Fruit fly (Drosophila melanogaster) whole organism, prepupa: ENCODE measurements around the gene kon.

ENCODE experiments used
- CG11294 ChIP-seq: fragments of 200-800 bp; sonication (Bioruptor generic); IDR thresholded peaks from 2 replicates; pipeline ENCODE4 v1.3.6; 2022; ENCODE audit warnings: missing biosample characterization, missing genetic modification characterization
- CG11762 ChIP-seq: fragments of 200-800 bp; sonication (Bioruptor generic); optimal IDR thresholded peaks from 3 replicates; lab custom pipeline; 2016; ENCODE audit warnings: missing biosample characterization, missing genetic modification characterization; ENCODE audit not compliant: insufficient read depth
- CG15336 ChIP-seq: fragments of 200-800 bp; sonication (Bioruptor generic); IDR thresholded peaks from 2 replicates; pipeline ENCODE4 v1.3.6; 2022; ENCODE audit warnings: missing biosample characterization, missing genetic modification characterization
- CG16779 ChIP-seq: fragments of 200-800 bp; sonication (Bioruptor generic); optimal IDR thresholded peaks from 3 replicates; lab custom pipeline; 2017; ENCODE audit warnings: missing biosample characterization, mild to moderate bottlenecking, missing genetic modification characterization
- CG3032 ChIP-seq: fragments of 200-800 bp; optimal IDR thresholded peaks from 2 replicates; lab custom pipeline; 2019; ENCODE audit warnings: missing biosample characterization, mild to moderate bottlenecking, missing genetic modification characterization, moderate library complexity
- CG31627 ChIP-seq: fragments of 200-800 bp; sonication (Bioruptor generic); optimal IDR thresholded peaks from 3 replicates; lab custom pipeline; 2016; ENCODE audit warnings: missing biosample characterization, missing genetic modification characterization
- CG32006 ChIP-seq: fragments of 200-800 bp; sonication (Bioruptor generic); optimal IDR thresholded peaks from 3 replicates; lab custom pipeline; 2017; ENCODE audit warnings: missing biosample characterization, mild to moderate bottlenecking, missing genetic modification characterization
- CG34406 ChIP-seq: fragments of 200-800 bp; sonication (Bioruptor generic); optimal IDR thresholded peaks from 3 replicates; lab custom pipeline; 2016; ENCODE audit warnings: missing biosample characterization, missing genetic modification characterization
- CG4318 ChIP-seq: fragments of 200-800 bp; sonication (Bioruptor generic); optimal IDR thresholded peaks from 3 replicates; lab custom pipeline; 2017; ENCODE audit warnings: missing biosample characterization, mild to moderate bottlenecking, missing genetic modification characterization
- CG6163 ChIP-seq: fragments of 200-800 bp; sonication (Bioruptor generic); IDR thresholded peaks from 3 replicates; pipeline ENCODE4 v1.3.6; 2022; ENCODE audit warnings: missing biosample characterization, missing genetic modification characterization
- CG6792 ChIP-seq: fragments of 200-800 bp; sonication (Bioruptor generic); optimal IDR thresholded peaks from 3 replicates; lab custom pipeline; 2016; ENCODE audit warnings: missing biosample characterization, missing genetic modification characterization
- CG6808 ChIP-seq: fragments of 200-800 bp; sonication (Bioruptor generic); optimal IDR thresholded peaks from 3 replicates; lab custom pipeline; 2017; ENCODE audit warnings: missing biosample characterization, missing genetic modification characterization, mild to moderate bottlenecking, moderate library complexity, missing genetic modification reagents
- CG6854 ChIP-seq: fragments of 200-800 bp; sonication (Bioruptor generic); optimal IDR thresholded peaks from 2 replicates; lab custom pipeline; 2017; ENCODE audit warnings: missing biosample characterization, mild to moderate bottlenecking, missing genetic modification characterization
- CG7368 ChIP-seq: fragments of 200-800 bp; sonication (Bioruptor generic); optimal IDR thresholded peaks from 3 replicates; lab custom pipeline; 2016; ENCODE audit warnings: missing biosample characterization, missing genetic modification characterization
- CG8119 ChIP-seq: fragments of 200-800 bp; sonication (Bioruptor generic); IDR thresholded peaks from 3 replicates; pipeline ENCODE4 v1.3.6; 2022; ENCODE audit warnings: missing biosample characterization, missing genetic modification characterization
- CG8319 ChIP-seq: fragments of 200-800 bp; sonication (Bioruptor generic); optimal IDR thresholded peaks from 3 replicates; lab custom pipeline; 2016; ENCODE audit warnings: missing biosample characterization, missing genetic modification characterization
- CG9139 ChIP-seq: fragments of 200-800 bp; sonication (Bioruptor generic); optimal IDR thresholded peaks from 3 replicates; lab custom pipeline; 2017; ENCODE audit warnings: missing biosample characterization, mild to moderate bottlenecking, missing genetic modification characterization
- Eip75B ChIP-seq: fragments of 200-800 bp; sonication (Bioruptor generic); optimal IDR thresholded peaks from 3 replicates; lab custom pipeline; 2016; ENCODE audit warnings: missing biosample characterization, missing genetic modification characterization
- Eip93F ChIP-seq: fragments of 200-800 bp; sonication (Bioruptor generic); optimal IDR thresholded peaks from 2 replicates; lab custom pipeline; 2016; ENCODE audit warnings: missing biosample characterization, mild to moderate bottlenecking, missing genetic modification characterization
- Ets21C ChIP-seq: fragments of 200-800 bp; sonication (Bioruptor generic); optimal IDR thresholded peaks from 3 replicates; lab custom pipeline; 2016; ENCODE audit warnings: missing biosample characterization, missing genetic modification characterization
- Ets96B ChIP-seq: fragments of 200-800 bp; optimal IDR thresholded peaks from 2 replicates; lab custom pipeline; 2019; ENCODE audit warnings: missing biosample characterization, mild to moderate bottlenecking, missing genetic modification characterization, moderate library complexity
- Gug ChIP-seq: fragments of 200-800 bp; sonication (Bioruptor generic); IDR thresholded peaks from 2 replicates; pipeline ENCODE4 v1.3.6; 2022; ENCODE audit warnings: missing biosample characterization, missing genetic modification characterization
- Hr38 ChIP-seq: sonication (Bioruptor generic); optimal IDR thresholded peaks from 2 replicates; lab custom pipeline; 2016; ENCODE audit warnings: missing biosample characterization, missing genetic modification characterization
- Hr39 ChIP-seq: fragments of 200-800 bp; sonication (Bioruptor generic); optimal IDR thresholded peaks from 2 replicates; lab custom pipeline; 2016; ENCODE audit warnings: missing biosample characterization, missing genetic modification characterization
- Hr4 ChIP-seq: fragments of 200-800 bp; sonication (Bioruptor generic); optimal IDR thresholded peaks from 3 replicates; lab custom pipeline; 2016; ENCODE audit warnings: missing biosample characterization, missing genetic modification characterization
- Met ChIP-seq: fragments of 200-800 bp; sonication (Bioruptor generic); optimal IDR thresholded peaks from 3 replicates; lab custom pipeline; 2016; ENCODE audit warnings: missing biosample characterization, missing genetic modification characterization
- OdsH ChIP-seq: fragments of 200-800 bp; sonication (Bioruptor generic); optimal IDR thresholded peaks from 3 replicates; lab custom pipeline; 2016; ENCODE audit warnings: missing biosample characterization, missing genetic modification characterization
- Smox ChIP-seq: fragments of 200-800 bp; sonication (Bioruptor generic); optimal IDR thresholded peaks from 3 replicates; lab custom pipeline; 2016; ENCODE audit warnings: missing biosample characterization, missing genetic modification characterization
- Sox102F ChIP-seq: fragments of 200-800 bp; sonication (Bioruptor generic); optimal IDR thresholded peaks from 2 replicates; lab custom pipeline; 2016; ENCODE audit warnings: missing biosample characterization, mild to moderate bottlenecking, missing genetic modification characterization
- Sox14 ChIP-seq: fragments of 200-800 bp; sonication (Bioruptor generic); optimal IDR thresholded peaks from 3 replicates; lab custom pipeline; 2016; ENCODE audit warnings: missing biosample characterization, missing genetic modification characterization
- achi ChIP-seq: fragments of 200-800 bp; sonication (Bioruptor generic); optimal IDR thresholded peaks from 3 replicates; lab custom pipeline; 2016; ENCODE audit warnings: missing biosample characterization, missing genetic modification characterization
- acj6 ChIP-seq: fragments of 200-800 bp; sonication (Bioruptor generic); optimal IDR thresholded peaks from 3 replicates; lab custom pipeline; 2016; ENCODE audit warnings: missing biosample characterization, missing genetic modification characterization
- dac ChIP-seq: fragments of 200-800 bp; sonication (Bioruptor generic); optimal IDR thresholded peaks from 2 replicates; lab custom pipeline; 2017; ENCODE audit warnings: missing biosample characterization, mild to moderate bottlenecking, missing genetic modification characterization
- dsx ChIP-seq: fragments of 200-800 bp; optimal IDR thresholded peaks from 3 replicates; lab custom pipeline; 2019; ENCODE audit warnings: missing biosample characterization, mild to moderate bottlenecking, missing genetic modification characterization, moderate library complexity; ENCODE audit not compliant: poor library complexity, severe bottlenecking
- eg ChIP-seq: fragments of 200-800 bp; sonication (Bioruptor generic); IDR thresholded peaks from 3 replicates; pipeline ENCODE4 v1.3.6; 2022; ENCODE audit warnings: missing biosample characterization, missing genetic modification characterization
- esn ChIP-seq: fragments of 200-800 bp; sonication (Bioruptor generic); optimal IDR thresholded peaks from 2 replicates; lab custom pipeline; 2016; ENCODE audit warnings: missing biosample characterization, mild to moderate bottlenecking, missing genetic modification characterization, moderate library complexity
- fd59A ChIP-seq: fragments of 200-800 bp; sonication (Bioruptor generic); optimal IDR thresholded peaks from 2 replicates; lab custom pipeline; 2017; ENCODE audit warnings: missing biosample characterization, mild to moderate bottlenecking, missing genetic modification characterization, missing genetic modification reagents
- fd85E ChIP-seq: fragments of 200-800 bp; sonication (Bioruptor generic); optimal IDR thresholded peaks from 3 replicates; lab custom pipeline; 2016; ENCODE audit warnings: missing biosample characterization, missing genetic modification characterization
- fkh ChIP-seq: fragments of 200-800 bp; sonication (Bioruptor generic); optimal IDR thresholded peaks from 3 replicates; lab custom pipeline; 2017; ENCODE audit warnings: missing biosample characterization, mild to moderate bottlenecking, missing genetic modification characterization, moderate library complexity
- lz ChIP-seq: fragments of 200-800 bp; sonication (Bioruptor generic); optimal IDR thresholded peaks from 3 replicates; lab custom pipeline; 2016; ENCODE audit warnings: missing biosample characterization, missing genetic modification characterization
- net ChIP-seq: fragments of 200-800 bp; sonication (Bioruptor generic); optimal IDR thresholded peaks from 3 replicates; lab custom pipeline; 2016; ENCODE audit warnings: missing biosample characterization, missing genetic modification characterization
- pdm3 ChIP-seq: fragments of 200-800 bp; sonication (Bioruptor generic); optimal IDR thresholded peaks from 3 replicates; lab custom pipeline; 2016; ENCODE audit warnings: missing biosample characterization, missing genetic modification characterization
- ss ChIP-seq, 2 experiments: fragments of 200-800 bp; sonication (Bioruptor generic); optimal IDR thresholded peaks; 2 replicates in 1 of 2; 3 replicates in 1 of 2; lab custom pipeline; 2017 to 2018; ENCODE audit warnings: mild to moderate bottlenecking in 2 of 2, missing biosample characterization in 2 of 2, missing genetic modification characterization in 2 of 2, moderate library complexity in 1 of 2
- svp ChIP-seq: fragments of 200-800 bp; sonication (Bioruptor generic); peaks from one replicate; lab custom pipeline; 2016; ENCODE audit warnings: missing biosample characterization, missing genetic modification characterization
- vri ChIP-seq: fragments of 200-800 bp; sonication (Bioruptor generic); optimal IDR thresholded peaks from 3 replicates; lab custom pipeline; 2016; ENCODE audit warnings: missing biosample characterization, mild to moderate bottlenecking, missing genetic modification characterization

Gene kon

DNA sequence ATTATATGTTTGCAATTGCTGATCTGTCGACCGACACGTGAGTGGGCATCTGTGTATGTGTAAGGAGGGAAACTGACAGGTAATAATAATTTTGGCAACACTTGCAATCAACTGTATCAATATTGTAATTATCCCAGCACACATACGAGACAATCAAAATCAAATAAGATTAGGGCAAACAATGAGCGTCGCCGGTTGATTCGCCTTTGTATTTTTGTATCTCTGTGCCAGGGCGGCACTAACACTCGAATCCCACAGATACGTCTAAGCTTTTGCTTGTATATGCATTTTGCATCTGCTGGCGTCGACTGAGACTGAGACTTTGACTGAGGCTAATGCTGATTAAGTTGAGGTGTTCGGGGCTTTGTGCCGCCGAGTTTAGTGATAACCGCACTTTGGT is 5.4 kb upstream of the kon start, which contains the start of gene Ugt301D1:
Gene Ugt301D1 (plus strand): TSS at position 380 of the 400 bp plus-strand sequence.
- peak; percentile 53 for TF ChIP-seq fkh (GFP tag; lab: Kevin White, UChicago)
- no peak for TF ChIP-seq ss (GFP tag; optimal IDR thresholded peaks at IDR 0.05; lab: Kevin White, UChicago)
- TF ChIP-seq vri: peak; percentile 89

DNA sequence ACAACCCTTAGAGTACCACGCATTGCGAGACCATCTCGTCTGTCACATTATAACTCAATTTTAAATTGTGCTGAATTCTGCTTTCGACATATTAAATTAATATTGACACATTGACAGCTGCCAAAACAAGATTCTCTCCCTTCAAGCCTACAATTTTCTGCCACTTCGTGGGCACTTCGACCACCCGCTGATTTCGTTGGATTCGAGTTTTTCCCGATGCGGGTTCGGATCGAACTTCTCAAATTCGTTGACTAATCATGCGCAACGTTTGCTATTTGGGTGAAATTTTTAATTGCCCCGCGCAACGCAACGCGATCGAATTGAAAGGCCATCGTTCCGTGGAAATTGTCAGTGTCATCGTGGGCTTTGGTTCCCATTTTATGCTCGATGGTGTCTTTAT is 3.1 kb upstream of the kon start:
- TF ChIP-seq Eip75B (GFP tag; lab: Kevin White, UChicago): no peak
- peak; percentile 34 for TF ChIP-seq fkh (GFP tag; lab: Kevin White, UChicago)

DNA sequence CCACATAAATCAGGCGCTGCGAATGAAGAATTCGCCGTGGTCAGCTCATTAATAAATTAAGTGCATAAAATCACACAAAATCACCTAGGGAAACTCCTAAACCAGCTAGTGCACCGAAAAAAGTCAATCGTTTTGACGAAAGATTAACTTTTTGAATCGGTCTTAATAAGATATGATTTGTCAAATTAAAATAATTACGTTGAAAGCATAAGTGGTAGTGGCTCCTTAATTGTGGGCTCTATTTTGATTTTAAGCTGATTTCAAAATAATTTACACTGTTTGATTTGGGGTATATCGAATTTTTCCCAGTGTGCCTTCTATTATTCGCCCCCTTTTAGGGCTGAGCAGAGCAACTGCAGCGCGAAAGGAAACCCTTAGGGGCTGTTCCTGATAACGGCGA is 1.7 kb upstream of the kon start:
- TF ChIP-seq acj6 (GFP tag; lab: Kevin White, UChicago): no peak
- peak; percentile 1 for TF ChIP-seq Hr4
- TF ChIP-seq CG8119 (GFP tag; lab: Robert Waterston, UW): 0 out of 3 replicates have a peak, but pooled peaks have one; percentile 16

dm6 chr2L:18504881-18505280 is 1.1 kb upstream of the kon start:
- TF ChIP-seq CG11762 (GFP tag; lab: Kevin White, UChicago): peak; percentile 37
- peak; percentile 58 for TF ChIP-seq Sox14 (GFP tag; lab: Kevin White, UChicago)
- TF ChIP-seq Ets96B (tag; lab: Kevin White, UChicago): peak; percentile 57
- peak; percentile 24 for TF ChIP-seq CG16779 (tag; lab: Kevin White, UChicago)
- TF ChIP-seq Ets21C (GFP tag; lab: Kevin White, UChicago): peak; percentile 15
- peak; percentile 60 for TF ChIP-seq pdm3 (GFP tag; lab: Kevin White, UChicago)
- TF ChIP-seq CG11294 (GFP tag; lab: Robert Waterston, UW): peak; percentile 23; the same call in 1 of the 2 replicates
- TF ChIP-seq svp (GFP tag; lab: Kevin White, UChicago): peak; percentile 69
- TF ChIP-seq CG34406: peak; percentile 51
- peak; percentile 36 for TF ChIP-seq Sox102F (GFP tag; lab: Kevin White, UChicago)
- peak; percentile 30 for TF ChIP-seq Smox
- peak; percentile 62 for TF ChIP-seq CG6792
- TF ChIP-seq Gug (GFP tag; lab: Robert Waterston, UW): peak; percentile 79
- peak; percentile 46 to 60 for TF ChIP-seq ss (GFP tag; optimal IDR thresholded peaks at IDR 0.05; lab: Kevin White, UChicago)
- peak; percentile 91 for TF ChIP-seq CG8119 (GFP tag; lab: Robert Waterston, UW)
- peak; percentile 33 for TF ChIP-seq CG7368 (GFP tag; lab: Kevin White, UChicago)
- TF ChIP-seq Eip93F (GFP tag; lab: Kevin White, UChicago): no peak
- peak; percentile 29 for TF ChIP-seq lz
- TF ChIP-seq CG6808: peak; percentile 59
- TF ChIP-seq esn (GFP tag; lab: Kevin White, UChicago): peak; percentile 55
- TF ChIP-seq CG4318 (GFP tag; lab: Kevin White, UChicago): peak; percentile 49
- TF ChIP-seq dac: no peak
- TF ChIP-seq Hr39 (GFP tag; lab: Kevin White, UChicago): peak; percentile 45
- TF ChIP-seq achi (GFP tag; lab: Kevin White, UChicago): peak; percentile 71
- peak; percentile 43 for TF ChIP-seq CG9139
- TF ChIP-seq fd59A (GFP tag; lab: Kevin White, UChicago): peak; percentile 68
- peak; percentile 31 for TF ChIP-seq CG31627 (GFP tag; lab: Kevin White, UChicago)
- TF ChIP-seq CG3032 (tag; lab: Kevin White, UChicago): peak; percentile 64
- peak; percentile 66 for TF ChIP-seq net (GFP tag; lab: Kevin White, UChicago)
- peak; percentile 80 for TF ChIP-seq Hr4
- peak; percentile 86 for TF ChIP-seq CG15336 (GFP tag; lab: Robert Waterston, UW)
- TF ChIP-seq OdsH (GFP tag; lab: Kevin White, UChicago): peak; percentile 65
- TF ChIP-seq eg (GFP tag; lab: Robert Waterston, UW): peak; percentile 79
- no peak for TF ChIP-seq CG8319 (GFP tag; lab: Kevin White, UChicago)
- TF ChIP-seq Hr38 (GFP tag; lab: Kevin White, UChicago): no peak
- no peak for TF ChIP-seq CG6854 (GFP tag; lab: Kevin White, UChicago)
- TF ChIP-seq Met (GFP tag; lab: Kevin White, UChicago): peak; percentile 55
- TF ChIP-seq fd85E: no peak
- TF ChIP-seq CG6163 (GFP tag; lab: Robert Waterston, UW): no peak; the same call in none of the 3 replicates
- peak; percentile 68 for TF ChIP-seq CG32006 (GFP tag; lab: Kevin White, UChicago)
- peak; percentile 21 for TF ChIP-seq vri
- TF ChIP-seq dsx (GFP tag; lab: Kevin White, UChicago): peak; percentile 71
